Worm (Caenorhabditis elegans): Measurements from ENCODE around the gene R13A1.1.

- TF ChIP-seq ama-1 (optimal IDR thresholded peaks at IDR 0.05) = no peak
- no peak for TF ChIP-seq scrt-1 (GFP tag; IDR thresholded peaks at IDR 0.05)
- TF ChIP-seq flt-1 (GFP tag; IDR thresholded peaks at IDR 0.05) = no peak
- no peak for TF ChIP-seq hmbx-1 (tag; optimal IDR thresholded peaks at IDR 0.05)
- TF ChIP-seq hmg-4 (GFP tag; optimal IDR thresholded peaks at IDR 0.05) = no peak
- TF ChIP-seq pes-1 (GFP tag; IDR thresholded peaks at IDR 0.05) = no peak
- TF ChIP-seq F13C5.2 (tag; optimal IDR thresholded peaks at IDR 0.05) = no peak
- TF ChIP-seq B0310.2 (tag; optimal IDR thresholded peaks at IDR 0.05) = no peak
- no peak for TF ChIP-seq ceh-36 (tag; optimal IDR thresholded peaks at IDR 0.05)
- TF ChIP-seq ceh-13 (GFP tag; optimal IDR thresholded peaks at IDR 0.05) = no peak
- TF ChIP-seq sea-1 (GFP tag; conservative IDR thresholded peaks at IDR 0.05) = no peak
- no peak for TF ChIP-seq tbx-11 (GFP tag; IDR thresholded peaks at IDR 0.05)
- no peak for TF ChIP-seq tbx-37 (GFP tag; conservative IDR thresholded peaks at IDR 0.05)
- TF ChIP-seq ets-7 (tag; optimal IDR thresholded peaks at IDR 0.05) = no peak
Measured at ce11 chrIV:7228208-7228607, 8.4 kb downstream of the R13A1.1 start, which contains the start of gene D2024.5.
